Fruit fly (Drosophila melanogaster) whole organism, embryonic: ENCODE data around the gene udt.

ENCODE experiments used
- Atf3 ChIP-seq: fragments of 200-800 bp; sonication (Bioruptor generic); optimal IDR thresholded peaks from 3 replicates; lab custom pipeline; 2016; ENCODE audit warnings: missing biosample characterization, missing genetic modification characterization
- BEAF-32 ChIP-seq: fragments of 200-800 bp; sonication (Bioruptor generic); optimal IDR thresholded peaks from 3 replicates; lab custom pipeline; 2017; ENCODE audit warnings: missing biosample characterization, missing genetic modification characterization, mild to moderate bottlenecking, moderate library complexity, missing genetic modification reagents
- CG10209 ChIP-seq: fragments of 200-800 bp; sonication (Bioruptor generic); optimal IDR thresholded peaks from 3 replicates; lab custom pipeline; 2017; ENCODE audit warnings: missing biosample characterization, mild to moderate bottlenecking, missing genetic modification characterization, missing genetic modification reagents
- CG11085 ChIP-seq: fragments of 200-800 bp; sonication (Bioruptor generic); IDR thresholded peaks from 2 replicates; pipeline ENCODE4 v1.3.6; 2022; ENCODE audit warnings: missing biosample characterization, missing genetic modification characterization
- CG12104 ChIP-seq: fragments of 200-800 bp; sonication (Bioruptor generic); optimal IDR thresholded peaks from 3 replicates; lab custom pipeline; 2016; ENCODE audit warnings: missing biosample characterization, missing genetic modification characterization
- CG12391 ChIP-seq: fragments of 200-800 bp; sonication (Bioruptor generic); optimal IDR thresholded peaks from 3 replicates; lab custom pipeline; 2018; ENCODE audit warnings: missing biosample characterization, mild to moderate bottlenecking, missing genetic modification characterization, moderate library complexity
- CG12659 ChIP-seq: fragments of 200-800 bp; sonication (Bioruptor generic); optimal IDR thresholded peaks from 3 replicates; lab custom pipeline; 2017; ENCODE audit warnings: mild to moderate bottlenecking, missing biosample characterization, missing genetic modification reagents, missing genetic modification characterization
- CG13424 ChIP-seq: fragments of 200-800 bp; sonication (Bioruptor generic); optimal IDR thresholded peaks from 2 replicates; lab custom pipeline; 2019; ENCODE audit warnings: missing biosample characterization, mild to moderate bottlenecking, missing genetic modification characterization, moderate library complexity
- CG15479 ChIP-seq: fragments of 200-800 bp; sonication (Bioruptor generic); optimal IDR thresholded peaks from 3 replicates; lab custom pipeline; 2019; ENCODE audit warnings: missing biosample characterization, mild to moderate bottlenecking, missing genetic modification characterization, moderate library complexity
- CG1603 ChIP-seq: fragments of 200-800 bp; sonication (Bioruptor generic); optimal IDR thresholded peaks from 2 replicates; lab custom pipeline; 2019; ENCODE audit warnings: missing biosample characterization, mild to moderate bottlenecking, missing genetic modification characterization, moderate library complexity
- CG2116 ChIP-seq: fragments of 200-800 bp; sonication (Bioruptor generic); optimal IDR thresholded peaks from 3 replicates; lab custom pipeline; 2018; ENCODE audit warnings: missing biosample characterization, mild to moderate bottlenecking, missing genetic modification characterization
- CG3995 ChIP-seq: fragments of 200-800 bp; sonication (Bioruptor generic); optimal IDR thresholded peaks from 3 replicates; lab custom pipeline; 2016; ENCODE audit warnings: missing biosample characterization, missing genetic modification characterization
- CG4328 ChIP-seq: fragments of 200-800 bp; sonication (Bioruptor generic); optimal IDR thresholded peaks from 3 replicates; lab custom pipeline; 2017; ENCODE audit warnings: missing biosample characterization, missing genetic modification reagents, missing genetic modification characterization
- CG6175 ChIP-seq: fragments of 200-800 bp; sonication (Bioruptor generic); IDR thresholded peaks from 3 replicates; pipeline ENCODE4 v1.3.6; 2022; ENCODE audit warnings: missing biosample characterization, missing genetic modification characterization
- CG8290 ChIP-seq, 3 experiments: fragments of 200-800 bp; sonication (Bioruptor generic); optimal IDR thresholded peaks; 2 replicates each; lab custom pipeline; 2016 to 2019; ENCODE audit warnings: missing biosample characterization in 3 of 3, missing genetic modification characterization in 3 of 3, mild to moderate bottlenecking in 2 of 3, moderate library complexity in 1 of 3
- CG8388 ChIP-seq: fragments of 200-800 bp; sonication (Bioruptor generic); optimal IDR thresholded peaks from 2 replicates; lab custom pipeline; 2019; ENCODE audit warnings: missing biosample characterization, mild to moderate bottlenecking, missing genetic modification characterization, moderate library complexity
- CG9437 ChIP-seq: fragments of 200-800 bp; sonication (Bioruptor generic); optimal IDR thresholded peaks from 2 replicates; lab custom pipeline; 2018; ENCODE audit warnings: missing biosample characterization, mild to moderate bottlenecking, missing genetic modification characterization
- CG9876 ChIP-seq: fragments of 200-800 bp; sonication (Bioruptor generic); optimal IDR thresholded peaks from 2 replicates; lab custom pipeline; 2016; ENCODE audit warnings: missing biosample characterization, missing genetic modification characterization
- Doc2 ChIP-seq: fragments of 200-800 bp; sonication (Bioruptor generic); IDR thresholded peaks from 2 replicates; pipeline ENCODE4 v1.3.6; 2022; ENCODE audit warnings: missing biosample characterization, missing genetic modification characterization
- Eip74EF ChIP-seq, 2 experiments: fragments of 200-800 bp in 1 of 2; fragments of >200 bp in 1 of 2; sonication (Bioruptor generic) in 1 of 2; optimal IDR thresholded peaks; 2 replicates each; lab custom pipeline; 2017 to 2019; ENCODE audit warnings: missing biosample characterization in 2 of 2, missing genetic modification characterization in 2 of 2, mild to moderate bottlenecking in 1 of 2, moderate library complexity in 1 of 2
- GATAe ChIP-seq: fragments of 200-800 bp; sonication (Bioruptor generic); conservative IDR thresholded peaks from 2 replicates; pipeline ENCODE4 v1.3.6; 2022; ENCODE audit warnings: missing biosample characterization, missing genetic modification characterization
- Hmx ChIP-seq: fragments of 200-800 bp; sonication (Bioruptor generic); optimal IDR thresholded peaks from 2 replicates; lab custom pipeline; 2016; ENCODE audit warnings: missing biosample characterization, missing genetic modification characterization
- MTF-1 ChIP-seq: fragments of 200-800 bp; sonication (Bioruptor generic); optimal IDR thresholded peaks from 2 replicates; lab custom pipeline; 2018; ENCODE audit warnings: missing biosample characterization, mild to moderate bottlenecking, missing genetic modification characterization, borderline replicate concordance
- Med ChIP-seq: fragments of 200-800 bp; sonication (Bioruptor generic); peaks from one replicate; lab custom pipeline; 2016; ENCODE audit warnings: missing biosample characterization, missing genetic modification characterization, mild to moderate bottlenecking, inconsistent platforms, moderate library complexity
- Trl ChIP-seq, 3 experiments: fragments of >200 bp in 2 of 3; fragments of 200-800 bp in 1 of 3; sonication (Bioruptor generic) in 1 of 3; optimal IDR thresholded peaks; 2 replicates in 1 of 3; 3 replicates in 2 of 3; lab custom pipeline; 2016 to 2017; ENCODE audit warnings: missing biosample characterization in 1 of 3, missing genetic modification characterization in 1 of 3
- bbx ChIP-seq: fragments of 200-800 bp; sonication (Bioruptor generic); IDR thresholded peaks from 2 replicates; pipeline ENCODE4 v1.3.6; 2022; ENCODE audit warnings: missing biosample characterization, missing genetic modification characterization; ENCODE audit not compliant: partially characterized antibody
- ems ChIP-seq: fragments of 200-800 bp; sonication (Bioruptor generic); optimal IDR thresholded peaks from 3 replicates; lab custom pipeline; 2016; ENCODE audit warnings: missing biosample characterization, missing genetic modification characterization
- ftz-f1 ChIP-seq: fragments of 200-800 bp; sonication (Bioruptor generic); optimal IDR thresholded peaks from 2 replicates; lab custom pipeline; 2016; ENCODE audit warnings: missing biosample characterization, missing genetic modification characterization
- gro ChIP-seq: fragments of 200-800 bp; sonication (Bioruptor generic); optimal IDR thresholded peaks from 2 replicates; lab custom pipeline; 2016; ENCODE audit warnings: missing biosample characterization, missing genetic modification characterization
- h ChIP-seq: fragments of >200 bp; optimal IDR thresholded peaks from 2 replicates; lab custom pipeline; 2017
- inv ChIP-seq: fragments of 200-800 bp; sonication (Bioruptor generic); IDR thresholded peaks from 2 replicates; pipeline ENCODE4 v1.3.6; 2022; ENCODE audit warnings: missing biosample characterization, missing genetic modification characterization; ENCODE audit not compliant: partially characterized antibody
- jing ChIP-seq: fragments of 200-800 bp; sonication (Bioruptor generic); optimal IDR thresholded peaks from 2 replicates; lab custom pipeline; 2018; ENCODE audit warnings: missing biosample characterization, mild to moderate bottlenecking, missing genetic modification characterization
- jumu ChIP-seq: fragments of 200-800 bp; sonication (Bioruptor generic); optimal IDR thresholded peaks from 3 replicates; lab custom pipeline; 2016; ENCODE audit warnings: missing biosample characterization, missing genetic modification characterization
- kay ChIP-seq: fragments of 200-800 bp; sonication (Bioruptor generic); optimal IDR thresholded peaks from 2 replicates; lab custom pipeline; 2016; ENCODE audit warnings: missing biosample characterization, missing genetic modification characterization
- kni ChIP-seq: fragments of 200-800 bp; sonication (Bioruptor generic); optimal IDR thresholded peaks from 3 replicates; lab custom pipeline; 2017; ENCODE audit warnings: mild to moderate bottlenecking, missing biosample characterization, missing genetic modification reagents, missing genetic modification characterization
- lab ChIP-seq: fragments of 200-800 bp; sonication (Bioruptor generic); optimal IDR thresholded peaks from 3 replicates; lab custom pipeline; 2017; ENCODE audit warnings: missing biosample characterization, missing genetic modification characterization, mild to moderate bottlenecking, moderate library complexity, missing genetic modification reagents
- phol ChIP-seq: fragments of 200-800 bp; sonication (Bioruptor generic); optimal IDR thresholded peaks from 3 replicates; lab custom pipeline; 2018; ENCODE audit warnings: missing biosample characterization, mild to moderate bottlenecking, missing genetic modification characterization, moderate library complexity
- row ChIP-seq: fragments of 200-800 bp; sonication (Bioruptor generic); IDR thresholded peaks from 3 replicates; pipeline ENCODE4 v1.3.6; 2022; ENCODE audit warnings: missing biosample characterization, missing genetic modification characterization
- sc ChIP-seq, 3 experiments: fragments of >200 bp in 2 of 3; fragments of 200-800 bp in 1 of 3; sonication (Bioruptor generic) in 1 of 3; optimal IDR thresholded peaks; 2 replicates in 2 of 3; 3 replicates in 1 of 3; lab custom pipeline; 2017; ENCODE audit warnings: mild to moderate bottlenecking in 1 of 3, missing biosample characterization in 1 of 3, missing genetic modification characterization in 1 of 3, missing genetic modification reagents in 1 of 3
- schlank ChIP-seq: fragments of 200-800 bp; sonication (Bioruptor generic); optimal IDR thresholded peaks from 2 replicates; lab custom pipeline; 2018; ENCODE audit warnings: missing biosample characterization, mild to moderate bottlenecking, missing genetic modification characterization
- sens ChIP-seq: fragments of 200-800 bp; sonication (Bioruptor generic); peaks from one replicate; lab custom pipeline; 2016; ENCODE audit warnings: missing biosample characterization, missing genetic modification characterization
- sens-2 ChIP-seq: fragments of 200-800 bp; sonication (Bioruptor generic); IDR thresholded peaks from 2 replicates; pipeline ENCODE4 v1.3.6; 2022; ENCODE audit warnings: missing biosample characterization, missing genetic modification characterization
- shn ChIP-seq: fragments of 200-800 bp; sonication (Bioruptor generic); optimal IDR thresholded peaks from 3 replicates; lab custom pipeline; 2016; ENCODE audit warnings: missing biosample characterization, missing genetic modification characterization
- sqz ChIP-seq: fragments of 200-800 bp; sonication (Bioruptor generic); optimal IDR thresholded peaks from 3 replicates; lab custom pipeline; 2018; ENCODE audit warnings: missing biosample characterization, mild to moderate bottlenecking, missing genetic modification characterization
- stc ChIP-seq: fragments of 200-800 bp; sonication (Bioruptor generic); IDR thresholded peaks from 2 replicates; pipeline ENCODE4 v1.3.6; 2022; ENCODE audit warnings: missing biosample characterization, missing genetic modification characterization
- tio ChIP-seq: fragments of 200-800 bp; sonication (Bioruptor generic); optimal IDR thresholded peaks from 2 replicates; lab custom pipeline; 2017; ENCODE audit warnings: missing biosample characterization, missing genetic modification characterization, inconsistent platforms
- trh ChIP-seq: fragments of 200-800 bp; sonication (Bioruptor generic); optimal IDR thresholded peaks from 2 replicates; lab custom pipeline; 2016; ENCODE audit warnings: missing biosample characterization, missing genetic modification characterization
- unpg ChIP-seq: fragments of 200-800 bp; sonication (Bioruptor generic); optimal IDR thresholded peaks from 3 replicates; lab custom pipeline; 2018; ENCODE audit warnings: missing biosample characterization, mild to moderate bottlenecking, missing genetic modification characterization, moderate library complexity
- usp ChIP-seq: fragments of >200 bp; optimal IDR thresholded peaks from 2 replicates; lab custom pipeline; 2017; ENCODE audit warnings: missing biosample characterization, missing genetic modification characterization

The udt gene

dm6 chr3R:23724843-23725506, 38.1 kb downstream of the udt start (continued):
- TF ChIP-seq usp (GFP tag; lab: Kevin White, UChicago) (no peak), Trl (optimal IDR thresholded peaks at IDR 0.05; lab: Kevin White, UChicago) (no peak), Trl (GFP tag; optimal IDR thresholded peaks at IDR 0.05; lab: Kevin White, UChicago) (no peak), CG8290 (GFP tag; optimal IDR thresholded peaks at IDR 0.05; lab: Kevin White, UChicago) (no peak), CG8290 (tag; optimal IDR thresholded peaks at IDR 0.05; lab: Kevin White, UChicago) (peak in 1 of 2 experiments; percentile 8), unpg (GFP tag; lab: Kevin White, UChicago) (no peak), CG15479 (GFP tag; lab: Kevin White, UChicago) (peak; percentile 28), CG2116 (GFP tag; lab: Kevin White, UChicago) (no peak), CG6175 (GFP tag; lab: Robert Waterston, UW) (no peak), CG12391 (no peak), sqz (GFP tag; lab: Kevin White, UChicago) (no peak), Med (peak; percentile 28), CG9876 (no peak), kni (no peak), kay (no peak), phol (no peak), CG11085 (GFP tag; lab: Robert Waterston, UW) (no peak), sens (GFP tag; lab: Kevin White, UChicago) (no peak), CG9437 (GFP tag; lab: Kevin White, UChicago) (no peak), ems (GFP tag; lab: Kevin White, UChicago) (no peak), inv (no peak), jumu (GFP tag; lab: Kevin White, UChicago) (no peak), Eip74EF (GFP tag; optimal IDR thresholded peaks at IDR 0.05; lab: Kevin White, UChicago) (no peak), tio (no peak), Doc2 (GFP tag; lab: Robert Waterston, UW) (no peak), MTF-1 (GFP tag; lab: Kevin White, UChicago) (no peak), row (GFP tag; lab: Robert Waterston, UW) (0 out of 3 replicates have a peak, but pooled peaks have one; percentile 16), h (lab: Kevin White, UChicago) (no peak), ftz-f1 (GFP tag; lab: Kevin White, UChicago) (no peak), CG3995 (GFP tag; lab: Kevin White, UChicago) (no peak), CG12104 (GFP tag; lab: Kevin White, UChicago) (no peak), trh (no peak), CG10209 (GFP tag; lab: Kevin White, UChicago) (no peak), bbx (no peak), jing (GFP tag; lab: Kevin White, UChicago) (no peak), CG12659 (no peak), Atf3 (GFP tag; lab: Kevin White, UChicago) (no peak), CG4328 (GFP tag; lab: Kevin White, UChicago) (no peak), GATAe (GFP tag; lab: Robert Waterston, UW) (peak; percentile 87), CG8388 (GFP tag; lab: Kevin White, UChicago) (no peak), stc (GFP tag; lab: Robert Waterston, UW) (no peak), shn (GFP tag; lab: Kevin White, UChicago) (no peak), Hmx (no peak), lab (peak; percentile 39), BEAF-32 (GFP tag; lab: Kevin White, UChicago) (no peak), sc (optimal IDR thresholded peaks at IDR 0.05; lab: Kevin White, UChicago) (no peak), sc (GFP tag; optimal IDR thresholded peaks at IDR 0.05; lab: Kevin White, UChicago) (no peak), schlank (tag; lab: Kevin White, UChicago) (no peak), sens-2 (GFP tag; lab: Robert Waterston, UW) (no peak), gro (GFP tag; lab: Kevin White, UChicago) (peak; percentile 29), CG13424 (tag; lab: Kevin White, UChicago) (no peak), CG1603 (tag; lab: Kevin White, UChicago) (no peak)
